Fruit fly (Drosophila melanogaster) whole organism, embryonic: Measurements from ENCODE around the gene Cnep1r2.

ENCODE experiments used
- CG10274 ChIP-seq: fragments of 200-800 bp; sonication (Bioruptor generic); optimal IDR thresholded peaks from 3 replicates; lab custom pipeline; 2017; ENCODE audit warnings: missing biosample characterization, mild to moderate bottlenecking, missing genetic modification characterization
- CG10462 ChIP-seq: fragments of 200-800 bp; sonication (Bioruptor generic); optimal IDR thresholded peaks from 2 replicates; lab custom pipeline; 2016; ENCODE audit warnings: missing biosample characterization, missing genetic modification characterization
- CG10543 ChIP-seq: fragments of 200-800 bp; sonication (Bioruptor generic); optimal IDR thresholded peaks from 3 replicates; lab custom pipeline; 2017; ENCODE audit warnings: missing biosample characterization, mild to moderate bottlenecking, missing genetic modification characterization, moderate library complexity
- CG11093 ChIP-seq: fragments of 200-800 bp; sonication (Bioruptor generic); IDR thresholded peaks from 3 replicates; pipeline ENCODE4 v1.3.6; 2022; ENCODE audit warnings: missing biosample characterization, missing genetic modification characterization
- CG12071 ChIP-seq: fragments of 200-800 bp; sonication (Bioruptor generic); optimal IDR thresholded peaks from 3 replicates; lab custom pipeline; 2018; ENCODE audit warnings: missing biosample characterization, mild to moderate bottlenecking, missing genetic modification characterization
- CG12659 ChIP-seq: fragments of 200-800 bp; sonication (Bioruptor generic); optimal IDR thresholded peaks from 3 replicates; lab custom pipeline; 2017; ENCODE audit warnings: mild to moderate bottlenecking, missing biosample characterization, missing genetic modification reagents, missing genetic modification characterization
- CG13123 ChIP-seq: fragments of 200-800 bp; sonication (Bioruptor generic); optimal IDR thresholded peaks from 2 replicates; lab custom pipeline; 2016; ENCODE audit warnings: missing biosample characterization, missing genetic modification characterization
- CG1529 ChIP-seq: fragments of 200-800 bp; sonication (Bioruptor generic); optimal IDR thresholded peaks from 3 replicates; lab custom pipeline; 2018; ENCODE audit warnings: missing biosample characterization, missing genetic modification characterization
- CG15514 ChIP-seq: fragments of 200-800 bp; sonication (Bioruptor generic); optimal IDR thresholded peaks from 3 replicates; lab custom pipeline; 2017; ENCODE audit warnings: missing biosample characterization, missing genetic modification characterization, mild to moderate bottlenecking, moderate library complexity, missing genetic modification reagents
- CG16815 ChIP-seq: fragments of 200-800 bp; sonication (Bioruptor generic); optimal IDR thresholded peaks from 3 replicates; lab custom pipeline; 2017; ENCODE audit warnings: missing biosample characterization, mild to moderate bottlenecking, missing genetic modification characterization
- CG18011 ChIP-seq: fragments of 200-800 bp; sonication (Bioruptor generic); optimal IDR thresholded peaks from 2 replicates; lab custom pipeline; 2017; ENCODE audit warnings: missing biosample characterization, missing genetic modification characterization, mild to moderate bottlenecking, moderate library complexity, missing genotype
- CG31224 ChIP-seq: fragments of 200-800 bp; sonication (Bioruptor generic); IDR thresholded peaks from 2 replicates; pipeline ENCODE4 v1.3.6; 2022; ENCODE audit warnings: missing biosample characterization, missing genetic modification characterization
- CG31388 ChIP-seq: fragments of 200-800 bp; sonication (Bioruptor generic); optimal IDR thresholded peaks from 2 replicates; lab custom pipeline; 2016; ENCODE audit warnings: missing biosample characterization, missing genetic modification characterization
- CG4617 ChIP-seq: fragments of 200-800 bp; sonication (Bioruptor generic); optimal IDR thresholded peaks from 3 replicates; lab custom pipeline; 2016; ENCODE audit warnings: missing biosample characterization, missing genetic modification characterization, borderline replicate concordance
- CG4820 ChIP-seq: fragments of 200-800 bp; sonication (Bioruptor generic); optimal IDR thresholded peaks from 3 replicates; lab custom pipeline; 2016; ENCODE audit warnings: missing biosample characterization, missing genetic modification characterization
- CG6272 ChIP-seq: fragments of 200-800 bp; sonication (Bioruptor generic); IDR thresholded peaks from 2 replicates; pipeline ENCODE4 v1.3.6; 2022; ENCODE audit warnings: missing biosample characterization, missing genetic modification characterization
- CG6765 ChIP-seq: fragments of 200-800 bp; sonication (Bioruptor generic); optimal IDR thresholded peaks from 3 replicates; lab custom pipeline; 2017; ENCODE audit warnings: missing biosample characterization, mild to moderate bottlenecking, missing genetic modification characterization
- CG7357 ChIP-seq: fragments of 200-800 bp; sonication (Bioruptor generic); IDR thresholded peaks from 3 replicates; pipeline ENCODE4 v1.3.6; 2022; ENCODE audit warnings: missing biosample characterization, missing genetic modification characterization
- CG7839 ChIP-seq: fragments of 200-800 bp; sonication (Bioruptor generic); optimal IDR thresholded peaks from 3 replicates; lab custom pipeline; 2018; ENCODE audit warnings: missing biosample characterization, mild to moderate bottlenecking, missing genetic modification characterization, moderate library complexity
- CG9215 ChIP-seq: fragments of 200-800 bp; sonication (Bioruptor generic); IDR thresholded peaks from 2 replicates; pipeline ENCODE4 v1.3.6; 2022; ENCODE audit warnings: missing biosample characterization, missing genetic modification characterization
- Dad ChIP-seq: fragments of 200-800 bp; sonication (Bioruptor generic); optimal IDR thresholded peaks from 3 replicates; lab custom pipeline; 2016; ENCODE audit warnings: missing biosample characterization, missing genetic modification characterization
- Dek ChIP-seq: fragments of 200-800 bp; sonication (Bioruptor generic); optimal IDR thresholded peaks from 3 replicates; lab custom pipeline; 2019; ENCODE audit warnings: missing biosample characterization, mild to moderate bottlenecking, missing genetic modification characterization, moderate library complexity
- Dip2 ChIP-seq: fragments of 200-800 bp; sonication (Bioruptor generic); IDR thresholded peaks from 2 replicates; pipeline ENCODE4 v1.3.6; 2022; ENCODE audit warnings: missing biosample characterization, missing genetic modification characterization
- Ets65A ChIP-seq: fragments of 200-800 bp; sonication (Bioruptor generic); peaks from one replicate; lab custom pipeline; 2016; ENCODE audit warnings: missing biosample characterization, missing genetic modification characterization
- Kr ChIP-seq: fragments of 200-800 bp; sonication (Bioruptor generic); optimal IDR thresholded peaks from 2 replicates; lab custom pipeline; 2017; ENCODE audit warnings: missing biosample characterization, mild to moderate bottlenecking, missing genetic modification characterization
- Lim3 ChIP-seq: fragments of 200-800 bp; sonication (Bioruptor generic); IDR thresholded peaks from 2 replicates; pipeline ENCODE4 v1.3.6; 2022; ENCODE audit warnings: missing biosample characterization, missing genetic modification characterization
- Mes4 ChIP-seq: fragments of 200-800 bp; sonication (Bioruptor generic); optimal IDR thresholded peaks from 2 replicates; lab custom pipeline; 2016; ENCODE audit warnings: missing biosample characterization, missing genetic modification characterization
- Sry-β ChIP-seq: fragments of 200-800 bp; sonication (Bioruptor generic); optimal IDR thresholded peaks from 2 replicates; lab custom pipeline; 2018; ENCODE audit warnings: missing biosample characterization, mild to moderate bottlenecking, missing genetic modification characterization, moderate library complexity
- Usf ChIP-seq: fragments of 200-800 bp; sonication (Bioruptor generic); optimal IDR thresholded peaks from 2 replicates; lab custom pipeline; 2017; ENCODE audit warnings: missing genotype, missing biosample characterization, missing genetic modification characterization
- ase ChIP-seq: fragments of 200-800 bp; sonication (Bioruptor generic); IDR thresholded peaks from 3 replicates; pipeline ENCODE4 v1.3.6; 2022; ENCODE audit warnings: missing biosample characterization, missing genetic modification characterization
- br ChIP-seq: fragments of >200 bp; optimal IDR thresholded peaks from 2 replicates; lab custom pipeline; 2017
- bsh ChIP-seq, 2 experiments: fragments of 200-800 bp; sonication (Bioruptor generic); optimal IDR thresholded peaks; 2 replicates each; lab custom pipeline; 2017 to 2018; ENCODE audit warnings: mild to moderate bottlenecking in 2 of 2, missing biosample characterization in 2 of 2, missing genetic modification characterization in 2 of 2, moderate library complexity in 1 of 2
- cg ChIP-seq: fragments of 200-800 bp; sonication (Bioruptor generic); optimal IDR thresholded peaks from 3 replicates; lab custom pipeline; 2019; ENCODE audit warnings: missing biosample characterization, mild to moderate bottlenecking, missing genetic modification characterization, moderate library complexity
- ci ChIP-seq: fragments of 200-800 bp; sonication (Bioruptor generic); IDR thresholded peaks from 3 replicates; pipeline ENCODE4 v1.3.6; 2022; ENCODE audit warnings: missing biosample characterization, missing genetic modification characterization
- crp ChIP-seq, 2 experiments: fragments of 200-800 bp; sonication (Bioruptor generic); optimal IDR thresholded peaks; 2 replicates in 1 of 2; 3 replicates in 1 of 2; lab custom pipeline; 2017; ENCODE audit warnings: missing biosample characterization in 2 of 2, missing genetic modification characterization in 2 of 2, mild to moderate bottlenecking in 1 of 2, moderate library complexity in 1 of 2
- dysf ChIP-seq: fragments of 200-800 bp; sonication (Bioruptor generic); IDR thresholded peaks from 3 replicates; pipeline ENCODE4 v1.3.6; 2022; ENCODE audit warnings: missing biosample characterization, missing genetic modification characterization
- en ChIP-seq: fragments of 200-800 bp; sonication (Bioruptor generic); optimal IDR thresholded peaks from 2 replicates; lab custom pipeline; 2016; ENCODE audit warnings: missing biosample characterization, missing genetic modification characterization
- gt ChIP-seq: fragments of 200-800 bp; sonication (Bioruptor generic); IDR thresholded peaks from 2 replicates; pipeline ENCODE4 v1.3.6; 2022; ENCODE audit warnings: missing biosample characterization, missing genetic modification characterization
- her ChIP-seq: fragments of 200-800 bp; sonication (Bioruptor generic); optimal IDR thresholded peaks from 2 replicates; lab custom pipeline; 2016; ENCODE audit warnings: missing biosample characterization, missing genetic modification characterization
- hkb ChIP-seq, 2 experiments: fragments of 200-800 bp in 1 of 2; fragments of >200 bp in 1 of 2; sonication (Bioruptor generic) in 1 of 2; IDR thresholded peaks in 1 of 2; optimal IDR thresholded peaks in 1 of 2; 2 replicates each; pipeline versions ENCODE4 v1.3.6 to Lab custom; 2017 to 2022; ENCODE audit warnings: missing biosample characterization in 1 of 2, missing genetic modification characterization in 1 of 2
- lab ChIP-seq: fragments of 200-800 bp; sonication (Bioruptor generic); optimal IDR thresholded peaks from 3 replicates; lab custom pipeline; 2017; ENCODE audit warnings: missing biosample characterization, missing genetic modification characterization, mild to moderate bottlenecking, moderate library complexity, missing genetic modification reagents
- lilli ChIP-seq: fragments of 200-800 bp; sonication (Bioruptor generic); optimal IDR thresholded peaks from 3 replicates; lab custom pipeline; 2016; ENCODE audit warnings: missing biosample characterization, missing genetic modification characterization
- otp ChIP-seq: fragments of 200-800 bp; sonication (Bioruptor generic); IDR thresholded peaks from 3 replicates; pipeline ENCODE4, ENCODE4 v1.3.6; 2022; ENCODE audit warnings: missing biosample characterization, missing genetic modification characterization
- pnt ChIP-seq: fragments of 200-800 bp; sonication (Bioruptor generic); optimal IDR thresholded peaks from 3 replicates; lab custom pipeline; 2016; ENCODE audit warnings: missing biosample characterization, missing genetic modification characterization
- rib ChIP-seq: fragments of 200-800 bp; sonication (Bioruptor generic); IDR thresholded peaks from 2 replicates; pipeline ENCODE4 v1.3.6; 2022; ENCODE audit warnings: missing biosample characterization, missing genetic modification characterization
- seq ChIP-seq: fragments of 200-800 bp; sonication (Bioruptor generic); IDR thresholded peaks from 2 replicates; pipeline ENCODE4 v1.3.6; 2022; ENCODE audit warnings: missing biosample characterization, missing genetic modification characterization
- sqz ChIP-seq: fragments of 200-800 bp; sonication (Bioruptor generic); optimal IDR thresholded peaks from 3 replicates; lab custom pipeline; 2018; ENCODE audit warnings: missing biosample characterization, mild to moderate bottlenecking, missing genetic modification characterization
- tin ChIP-seq: fragments of 200-800 bp; sonication (Bioruptor generic); optimal IDR thresholded peaks from 3 replicates; lab custom pipeline; 2016; ENCODE audit warnings: missing biosample characterization, missing genetic modification characterization
- usp ChIP-seq: fragments of >200 bp; optimal IDR thresholded peaks from 2 replicates; lab custom pipeline; 2017; ENCODE audit warnings: missing biosample characterization, missing genetic modification characterization
- zfh1 ChIP-seq: fragments of 200-800 bp; sonication (Bioruptor generic); IDR thresholded peaks from 3 replicates; pipeline ENCODE4 v1.3.6; 2022; ENCODE audit warnings: missing biosample characterization, missing genetic modification characterization

Cnep1r2 gene

DNA sequence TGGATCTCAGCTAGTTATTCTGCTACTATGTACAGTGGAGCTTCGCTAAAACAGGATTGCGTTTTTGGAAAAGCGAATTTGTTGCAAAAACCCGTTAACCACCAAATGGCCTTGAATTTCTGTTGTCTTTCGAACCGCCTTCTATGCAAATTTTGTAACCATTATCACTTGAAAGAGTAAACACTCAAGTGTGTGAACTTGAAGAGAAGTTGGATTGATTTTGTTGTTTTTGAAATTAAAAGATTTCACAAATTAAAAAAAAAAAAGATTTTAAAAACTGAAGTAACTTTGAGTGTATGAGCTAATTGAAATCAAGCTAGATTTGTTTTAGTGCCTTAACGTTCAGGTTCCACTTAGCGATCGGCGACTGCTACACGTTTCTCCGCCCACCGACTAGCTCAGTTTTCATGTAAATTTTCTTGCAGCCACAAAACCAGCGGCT lies 46.0 kb downstream of the Cnep1r2 start (continued):
- peak; percentile 12 to 16 for TF ChIP-seq bsh (GFP tag; optimal IDR thresholded peaks at IDR 0.05; lab: Kevin White, UChicago)
- peak; percentile 36 for TF ChIP-seq lilli (GFP tag; lab: Kevin White, UChicago)
- no peak for TF ChIP-seq Kr (GFP tag; lab: Kevin White, UChicago)
- TF ChIP-seq CG18011 (GFP tag; lab: Kevin White, UChicago) = no peak
- TF ChIP-seq CG4820 (GFP tag; lab: Kevin White, UChicago) = peak; percentile 64
- 0 out of 3 replicates have a peak, but pooled peaks have one; percentile 61 for TF ChIP-seq CG11093 (GFP tag; lab: Robert Waterston, UW)
- TF ChIP-seq Mes4 (GFP tag; lab: Kevin White, UChicago) = peak; percentile 59
- no peak for TF ChIP-seq cg (GFP tag; lab: Kevin White, UChicago)
- TF ChIP-seq CG16815 (GFP tag; lab: Kevin White, UChicago) = peak; percentile 35
- peak; percentile 80 for TF ChIP-seq dysf (GFP tag; lab: Robert Waterston, UW)
- TF ChIP-seq zfh1 (GFP tag; lab: Robert Waterston, UW) = peak; percentile 64; the same call in 2 of the 3 replicates
- TF ChIP-seq ase (GFP tag; lab: Robert Waterston, UW) = 0 out of 3 replicates have a peak, but pooled peaks have one; percentile 6
- peak; percentile 24 for TF ChIP-seq CG31388
- TF ChIP-seq pnt (GFP tag; lab: Kevin White, UChicago) = peak; percentile 76
- peak; percentile 44 for TF ChIP-seq CG10462 (GFP tag; lab: Kevin White, UChicago)
- TF ChIP-seq br (lab: Kevin White, UChicago) = no peak
- peak; percentile 67 for TF ChIP-seq her (GFP tag; lab: Kevin White, UChicago)
- peak; percentile 33 for TF ChIP-seq tin (GFP tag; lab: Kevin White, UChicago)
- peak; percentile 62; the same call in 1 of the 3 replicates for TF ChIP-seq CG7357
- TF ChIP-seq ci (GFP tag; lab: Robert Waterston, UW) = peak; percentile 79
- TF ChIP-seq CG15514 (GFP tag; lab: Kevin White, UChicago) = peak; percentile 52
- TF ChIP-seq CG10543 (GFP tag; lab: Kevin White, UChicago) = peak; percentile 19
- TF ChIP-seq Dip2 (GFP tag; lab: Robert Waterston, UW) = no peak
- peak; percentile 41; the same call in 1 of the 2 replicates for TF ChIP-seq gt (GFP tag; lab: Robert Waterston, UW)
- no peak for TF ChIP-seq Lim3 (GFP tag; lab: Robert Waterston, UW)
- peak; percentile 27; the same call in 1 of the 2 replicates for TF ChIP-seq CG6272 (GFP tag; lab: Robert Waterston, UW)
- TF ChIP-seq CG10274 (GFP tag; lab: Kevin White, UChicago) = peak; percentile 18
- TF ChIP-seq usp (GFP tag; lab: Kevin White, UChicago) = no peak
- no peak for TF ChIP-seq Sry-β (GFP tag; lab: Kevin White, UChicago)
- TF ChIP-seq CG13123 (GFP tag; lab: Kevin White, UChicago) = no peak
- peak; percentile 59 for TF ChIP-seq CG12659 (GFP tag; lab: Kevin White, UChicago)
- TF ChIP-seq CG4617 = no peak
- TF ChIP-seq en (GFP tag; lab: Kevin White, UChicago) = peak; percentile 36
- TF ChIP-seq Usf (GFP tag; lab: Kevin White, UChicago) = peak; percentile 33
- peak; percentile 20 for TF ChIP-seq sqz
- no peak for TF ChIP-seq CG31224
- TF ChIP-seq CG6765 (GFP tag; lab: Kevin White, UChicago) = peak; percentile 39
- TF ChIP-seq hkb (optimal IDR thresholded peaks at IDR 0.05; lab: Kevin White, UChicago) = no peak
- peak; percentile 75 for TF ChIP-seq hkb (GFP tag; IDR thresholded peaks at IDR 0.05; lab: Robert Waterston, UW)
- 0 out of 2 replicates have a peak, but pooled peaks have one; percentile 26 for TF ChIP-seq rib
- TF ChIP-seq Dek (tag; lab: Kevin White, UChicago) = peak; percentile 53
- TF ChIP-seq Dad (GFP tag; lab: Kevin White, UChicago) = peak; percentile 14
- TF ChIP-seq CG9215 (GFP tag; lab: Robert Waterston, UW) = peak; percentile 68
- no peak for TF ChIP-seq crp (GFP tag; optimal IDR thresholded peaks at IDR 0.05; lab: Kevin White, UChicago)
- peak; percentile 74 for TF ChIP-seq lab (GFP tag; lab: Kevin White, UChicago)
- TF ChIP-seq CG1529 (GFP tag; lab: Kevin White, UChicago) = peak; percentile 16
- TF ChIP-seq CG12071 (GFP tag; lab: Kevin White, UChicago) = peak; percentile 59
- 0 out of 2 replicates have a peak, but pooled peaks have one; percentile 65 for TF ChIP-seq seq (GFP tag; lab: Robert Waterston, UW)
- TF ChIP-seq CG7839 (tag; lab: Kevin White, UChicago) = peak; percentile 86
- peak; percentile 98 for TF ChIP-seq Ets65A (GFP tag; lab: Kevin White, UChicago)
- peak; percentile 60; the same call in 1 of the 3 replicates for TF ChIP-seq otp
